Fruit fly (Drosophila melanogaster) whole organism, embryonic: ENCODE data around the gene eya.
A peak's percentile ranks its signal among the peaks of the same experiment; 100 is the strongest.

Experiments
- Blimp-1 ChIP-seq: fragments of 200-800 bp; sonication (Bioruptor generic); optimal IDR thresholded peaks from 3 replicates; lab custom pipeline; 2018; ENCODE audit warnings: missing biosample characterization, missing genetic modification characterization, mild to moderate bottlenecking, moderate library complexity, missing genetic modification reagents
- CG10267 ChIP-seq: fragments of 200-800 bp; sonication (Bioruptor generic); optimal IDR thresholded peaks from 2 replicates; lab custom pipeline; 2018; ENCODE audit warnings: missing biosample characterization, mild to moderate bottlenecking, missing genetic modification characterization, moderate library complexity
- CG11696 ChIP-seq: fragments of 200-800 bp; sonication (Bioruptor generic); IDR thresholded peaks from 2 replicates; pipeline ENCODE4 v1.3.6; 2022; ENCODE audit warnings: missing biosample characterization, missing genetic modification characterization
- CG1233 ChIP-seq: fragments of 200-800 bp; sonication (Bioruptor generic); optimal IDR thresholded peaks from 4 replicates; lab custom pipeline; 2018; ENCODE audit warnings: missing biosample characterization, mild to moderate bottlenecking, missing genetic modification characterization
- CG12659 ChIP-seq: fragments of 200-800 bp; sonication (Bioruptor generic); optimal IDR thresholded peaks from 3 replicates; lab custom pipeline; 2017; ENCODE audit warnings: mild to moderate bottlenecking, missing biosample characterization, missing genetic modification reagents, missing genetic modification characterization
- CG12942 ChIP-seq: fragments of 200-800 bp; sonication (Bioruptor generic); optimal IDR thresholded peaks from 3 replicates; lab custom pipeline; 2016; ENCODE audit warnings: missing biosample characterization, missing genetic modification characterization
- CG13287 ChIP-seq: fragments of 200-800 bp; sonication (Bioruptor generic); IDR thresholded peaks from 2 replicates; pipeline ENCODE4 v1.3.6; 2022; ENCODE audit warnings: missing biosample characterization, missing genetic modification characterization; ENCODE audit not compliant: partially characterized antibody
- CG13894 ChIP-seq: fragments of 200-800 bp; sonication (Bioruptor generic); optimal IDR thresholded peaks from 3 replicates; lab custom pipeline; 2018; ENCODE audit warnings: missing biosample characterization, mild to moderate bottlenecking, missing genetic modification characterization, moderate library complexity
- CG14050 ChIP-seq: fragments of 200-800 bp; sonication (Bioruptor generic); IDR thresholded peaks from 3 replicates; pipeline ENCODE4 v1.3.6; 2022; ENCODE audit warnings: missing biosample characterization, missing genetic modification characterization
- CG15601 ChIP-seq: fragments of 200-800 bp; sonication (Bioruptor generic); optimal IDR thresholded peaks from 3 replicates; lab custom pipeline; 2019; ENCODE audit warnings: missing biosample characterization, mild to moderate bottlenecking, missing genetic modification characterization, moderate library complexity
- CG17802 ChIP-seq: fragments of 200-800 bp; sonication (Bioruptor generic); optimal IDR thresholded peaks from 2 replicates; lab custom pipeline; 2018; ENCODE audit warnings: missing biosample characterization, mild to moderate bottlenecking, missing genetic modification characterization, moderate library complexity
- CG18011 ChIP-seq: fragments of 200-800 bp; sonication (Bioruptor generic); optimal IDR thresholded peaks from 2 replicates; lab custom pipeline; 2017; ENCODE audit warnings: missing biosample characterization, missing genetic modification characterization, mild to moderate bottlenecking, moderate library complexity, missing genotype
- CG2120 ChIP-seq: fragments of 200-800 bp; sonication (Bioruptor generic); optimal IDR thresholded peaks from 3 replicates; lab custom pipeline; 2016; ENCODE audit warnings: missing biosample characterization, missing genetic modification characterization
- CG2712 ChIP-seq: fragments of 200-800 bp; optimal IDR thresholded peaks from 3 replicates; lab custom pipeline; 2019; ENCODE audit warnings: missing biosample characterization, mild to moderate bottlenecking, missing genetic modification characterization, moderate library complexity
- CG31224 ChIP-seq: fragments of 200-800 bp; sonication (Bioruptor generic); IDR thresholded peaks from 2 replicates; pipeline ENCODE4 v1.3.6; 2022; ENCODE audit warnings: missing biosample characterization, missing genetic modification characterization
- CG4820 ChIP-seq: fragments of 200-800 bp; sonication (Bioruptor generic); optimal IDR thresholded peaks from 3 replicates; lab custom pipeline; 2016; ENCODE audit warnings: missing biosample characterization, missing genetic modification characterization
- CG6854 ChIP-seq: fragments of 200-800 bp; sonication (Bioruptor generic); optimal IDR thresholded peaks from 3 replicates; lab custom pipeline; 2017; ENCODE audit warnings: missing biosample characterization, mild to moderate bottlenecking, missing genetic modification characterization
- CG8089 ChIP-seq: fragments of 200-800 bp; sonication (Bioruptor generic); optimal IDR thresholded peaks from 3 replicates; lab custom pipeline; 2016; ENCODE audit warnings: missing biosample characterization, missing genetic modification characterization
- CTCF ChIP-seq: fragments of 200-800 bp; sonication (Bioruptor generic); optimal IDR thresholded peaks from 2 replicates; lab custom pipeline; 2017; ENCODE audit warnings: missing biosample characterization, mild to moderate bottlenecking, missing genetic modification characterization, moderate library complexity
- D19A ChIP-seq: fragments of 200-800 bp; optimal IDR thresholded peaks from 3 replicates; lab custom pipeline; 2019; ENCODE audit warnings: missing biosample characterization, mild to moderate bottlenecking, missing genetic modification characterization, moderate library complexity
- Dad ChIP-seq: fragments of 200-800 bp; sonication (Bioruptor generic); optimal IDR thresholded peaks from 3 replicates; lab custom pipeline; 2016; ENCODE audit warnings: missing biosample characterization, missing genetic modification characterization
- Dip2 ChIP-seq: fragments of 200-800 bp; sonication (Bioruptor generic); IDR thresholded peaks from 2 replicates; pipeline ENCODE4 v1.3.6; 2022; ENCODE audit warnings: missing biosample characterization, missing genetic modification characterization
- Drgx ChIP-seq: fragments of 200-800 bp; sonication (Bioruptor generic); IDR thresholded peaks from 2 replicates; pipeline ENCODE4 v1.3.6; 2022; ENCODE audit warnings: missing biosample characterization, missing genetic modification characterization
- HmgD ChIP-seq: fragments of 200-800 bp; sonication (Bioruptor generic); optimal IDR thresholded peaks from 3 replicates; lab custom pipeline; 2016; ENCODE audit warnings: missing biosample characterization, missing genetic modification characterization
- Mad ChIP-seq: fragments of 200-800 bp; sonication (Bioruptor generic); optimal IDR thresholded peaks from 2 replicates; lab custom pipeline; 2016; ENCODE audit warnings: missing biosample characterization, missing genetic modification characterization
- Med ChIP-seq: fragments of 200-800 bp; sonication (Bioruptor generic); peaks from one replicate; lab custom pipeline; 2016; ENCODE audit warnings: missing biosample characterization, missing genetic modification characterization, mild to moderate bottlenecking, inconsistent platforms, moderate library complexity
- Nf-YC ChIP-seq: fragments of 200-800 bp; optimal IDR thresholded peaks from 3 replicates; lab custom pipeline; 2019; ENCODE audit warnings: missing biosample characterization, mild to moderate bottlenecking, missing genetic modification characterization, moderate library complexity
- NfI ChIP-seq: fragments of 200-800 bp; sonication (Bioruptor generic); optimal IDR thresholded peaks from 3 replicates; lab custom pipeline; 2018; ENCODE audit warnings: missing biosample characterization, mild to moderate bottlenecking, missing genetic modification characterization, moderate library complexity
- Opbp ChIP-seq: fragments of 200-800 bp; sonication (Bioruptor generic); IDR thresholded peaks from 3 replicates; pipeline ENCODE4 v1.3.6; 2022; ENCODE audit warnings: missing biosample characterization, missing genetic modification characterization; ENCODE audit not compliant: partially characterized antibody
- Pdp1 ChIP-seq, 2 experiments: fragments of 200-800 bp; sonication (Bioruptor generic); optimal IDR thresholded peaks; 3 replicates each; lab custom pipeline; 2016; ENCODE audit warnings: missing biosample characterization in 2 of 2, missing genetic modification characterization in 2 of 2, mild to moderate bottlenecking in 1 of 2, moderate library complexity in 1 of 2
- Trl ChIP-seq, 3 experiments: fragments of >200 bp in 2 of 3; fragments of 200-800 bp in 1 of 3; sonication (Bioruptor generic) in 1 of 3; optimal IDR thresholded peaks; 2 replicates in 1 of 3; 3 replicates in 2 of 3; lab custom pipeline; 2016 to 2017; ENCODE audit warnings: missing biosample characterization in 1 of 3, missing genetic modification characterization in 1 of 3
- al ChIP-seq: fragments of 200-800 bp; sonication (Bioruptor generic); IDR thresholded peaks from 2 replicates; pipeline ENCODE4 v1.3.6; 2022; ENCODE audit warnings: missing biosample characterization, missing genetic modification characterization
- bbx ChIP-seq: fragments of 200-800 bp; sonication (Bioruptor generic); IDR thresholded peaks from 2 replicates; pipeline ENCODE4 v1.3.6; 2022; ENCODE audit warnings: missing biosample characterization, missing genetic modification characterization; ENCODE audit not compliant: partially characterized antibody
- bcd ChIP-seq: fragments of 200-800 bp; sonication (Bioruptor generic); optimal IDR thresholded peaks from 2 replicates; lab custom pipeline; 2017; ENCODE audit warnings: missing biosample characterization, mild to moderate bottlenecking, missing genetic modification characterization
- crol ChIP-seq: fragments of 200-800 bp; sonication (Bioruptor generic); IDR thresholded peaks from 2 replicates; pipeline ENCODE4 v1.3.6; 2022; ENCODE audit warnings: missing biosample characterization, missing genetic modification characterization
- dpn ChIP-seq, 2 experiments: fragments of 200-800 bp; sonication (Bioruptor generic); optimal IDR thresholded peaks; 3 replicates each; lab custom pipeline; 2016; ENCODE audit warnings: missing biosample characterization in 2 of 2, missing genetic modification characterization in 2 of 2
- eve ChIP-seq, 2 experiments: fragments of >200 bp; optimal IDR thresholded peaks; 2 replicates each; lab custom pipeline; 2017; ENCODE audit warnings: missing biosample characterization in 2 of 2, missing genetic modification characterization in 2 of 2
- fru ChIP-seq: fragments of >200 bp; optimal IDR thresholded peaks from 2 replicates; lab custom pipeline; 2017
- mam ChIP-seq: fragments of 200-800 bp; sonication (Bioruptor generic); optimal IDR thresholded peaks from 3 replicates; lab custom pipeline; 2016; ENCODE audit warnings: missing biosample characterization, missing genetic modification characterization
- pho ChIP-seq: fragments of 200-800 bp; sonication (Bioruptor generic); optimal IDR thresholded peaks from 2 replicates; lab custom pipeline; 2016; ENCODE audit warnings: missing biosample characterization, missing genetic modification characterization
- scrt ChIP-seq: fragments of 200-800 bp; sonication (Bioruptor generic); optimal IDR thresholded peaks from 2 replicates; lab custom pipeline; 2018; ENCODE audit warnings: missing biosample characterization, mild to moderate bottlenecking, missing genetic modification characterization, moderate library complexity
- sens ChIP-seq: fragments of 200-800 bp; sonication (Bioruptor generic); peaks from one replicate; lab custom pipeline; 2016; ENCODE audit warnings: missing biosample characterization, missing genetic modification characterization
- sens-2 ChIP-seq: fragments of 200-800 bp; sonication (Bioruptor generic); IDR thresholded peaks from 2 replicates; pipeline ENCODE4 v1.3.6; 2022; ENCODE audit warnings: missing biosample characterization, missing genetic modification characterization
- sim ChIP-seq: fragments of 200-800 bp; sonication (Bioruptor generic); IDR thresholded peaks from 2 replicates; pipeline ENCODE4 v1.3.6; 2022; ENCODE audit warnings: missing biosample characterization, missing genetic modification characterization
- slbo ChIP-seq: fragments of 200-800 bp; sonication (Bioruptor generic); IDR thresholded peaks from 2 replicates; pipeline ENCODE4 v1.3.6; 2022; ENCODE audit warnings: missing biosample characterization, missing genetic modification characterization

eya gene

dm6 chr2L:6526996-6527395 is 19.8 kb downstream of the eya start (continued):
- TF ChIP-seq CG17802 (tag; lab: Kevin White, UChicago) (no peak), CG12659 (GFP tag; lab: Kevin White, UChicago) (no peak), eve (GFP tag; optimal IDR thresholded peaks at IDR 0.05; lab: Kevin White, UChicago) (no peak), Pdp1 (GFP tag; optimal IDR thresholded peaks at IDR 0.05; lab: Kevin White, UChicago) (peak in 1 of 2 experiments; percentile 76), Trl (optimal IDR thresholded peaks at IDR 0.05; lab: Kevin White, UChicago) (no peak), Trl (GFP tag; optimal IDR thresholded peaks at IDR 0.05; lab: Kevin White, UChicago) (peak; percentile 3), CG2120 (GFP tag; lab: Kevin White, UChicago) (no peak), CG13894 (peak; percentile 12), bbx (peak; percentile 60; the same call in 1 of the 2 replicates), CG4820 (peak; percentile 5), dpn (GFP tag; optimal IDR thresholded peaks at IDR 0.05; lab: Kevin White, UChicago) (peak in 1 of 2 experiments; percentile 7), fru (lab: Kevin White, UChicago) (no peak), CG12942 (no peak), CG15601 (peak; percentile 45), Opbp (peak; percentile 56; the same call in 1 of the 3 replicates), sens-2 (GFP tag; lab: Robert Waterston, UW) (no peak), bcd (GFP tag; lab: Kevin White, UChicago) (peak; percentile 30), Mad (GFP tag; lab: Kevin White, UChicago) (peak; percentile 7), CG18011 (GFP tag; lab: Kevin White, UChicago) (no peak), CG2712 (tag; lab: Kevin White, UChicago) (peak; percentile 26), D19A (tag; lab: Kevin White, UChicago) (peak; percentile 86), mam (GFP tag; lab: Kevin White, UChicago) (peak; percentile 12), CG31224 (GFP tag; lab: Robert Waterston, UW) (no peak), Nf-YC (tag; lab: Kevin White, UChicago) (peak; percentile 0), CG14050 (GFP tag; lab: Robert Waterston, UW) (no peak), sens (GFP tag; lab: Kevin White, UChicago) (peak; percentile 78), Blimp-1 (GFP tag; lab: Kevin White, UChicago) (no peak), CG6854 (GFP tag; lab: Kevin White, UChicago) (no peak), CTCF (GFP tag; lab: Kevin White, UChicago) (peak; percentile 98), Med (peak; percentile 86), CG10267 (tag; lab: Kevin White, UChicago) (peak; percentile 46), Dad (no peak), CG13287 (GFP tag; lab: Robert Waterston, UW) (peak; percentile 50; the same call in 1 of the 2 replicates), Dip2 (GFP tag; lab: Robert Waterston, UW) (peak; percentile 95), scrt (GFP tag; lab: Kevin White, UChicago) (no peak), pho (GFP tag; lab: Kevin White, UChicago) (peak; percentile 31), sim (GFP tag; lab: Robert Waterston, UW) (no peak), HmgD (GFP tag; lab: Kevin White, UChicago) (no peak)

DNA sequence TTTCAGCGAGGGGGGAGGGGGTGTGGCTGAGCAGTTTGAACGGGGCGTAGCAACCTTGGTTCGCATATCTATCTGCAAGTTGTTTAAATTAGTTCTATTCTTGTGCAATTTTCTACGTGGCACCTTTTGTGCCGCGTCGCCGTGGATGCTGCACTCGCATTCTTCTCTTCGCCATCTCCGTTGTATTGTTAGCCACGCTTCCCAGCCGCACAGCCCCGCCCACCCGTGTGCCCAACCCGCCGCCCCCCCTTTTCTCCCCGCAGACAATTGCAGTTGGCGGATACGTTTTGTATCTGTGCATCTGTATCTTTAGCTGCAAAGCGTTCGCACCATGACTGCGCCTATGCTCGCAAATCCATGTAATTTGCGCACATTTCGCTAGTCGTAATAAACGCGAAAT is 32.8 kb downstream of the eya start:
- TF ChIP-seq CG8089, result no peak
- TF ChIP-seq Drgx, result peak; percentile 26; the same call in 1 of the 2 replicates
- no peak for TF ChIP-seq al (GFP tag; lab: Robert Waterston, UW)
- TF ChIP-seq NfI (GFP tag; lab: Kevin White, UChicago), result no peak
- TF ChIP-seq Opbp, result no peak
- TF ChIP-seq slbo (GFP tag; lab: Robert Waterston, UW), result 0 out of 2 replicates have a peak, but pooled peaks have one; percentile 5
- TF ChIP-seq CG11696 (GFP tag; lab: Robert Waterston, UW), result 0 out of 2 replicates have a peak, but pooled peaks have one; percentile 36
- TF ChIP-seq crol (GFP tag; lab: Robert Waterston, UW), result peak; percentile 26; the same call in 1 of the 2 replicates
- TF ChIP-seq CG1233, result no peak
- TF ChIP-seq, all 482 proteins: peak for 4
